Worm (Caenorhabditis elegans) whole organism, young adult: Measurements from ENCODE around the gene dnj-22.

Source experiments
- B0336.3 ChIP-seq: fragments of 200-800 bp; sonication (Bioruptor generic); IDR thresholded peaks from 2 replicates; pipeline ENCODE4 v1.3.6; 2022; ENCODE audit warnings: missing genetic modification characterization, missing compliant biosample characterization
- C06A6.2 ChIP-seq: fragments of 200-800 bp; sonication (Bioruptor generic); conservative IDR thresholded peaks from 2 replicates; pipeline ENCODE4 v1.3.6; 2022; ENCODE audit warnings: missing genetic modification characterization, missing compliant biosample characterization
- C17E4.6 ChIP-seq: fragments of 200-800 bp; sonication (Bioruptor generic); IDR thresholded peaks from 2 replicates; pipeline ENCODE4 v1.3.6; 2022; ENCODE audit warnings: missing genetic modification reagents, missing genetic modification characterization, missing compliant biosample characterization
- D2030.7 ChIP-seq: fragments of 200-800 bp; sonication (Bioruptor generic); IDR thresholded peaks from 2 replicates; pipeline ENCODE4 v1.3.6; 2022; ENCODE audit warnings: missing genetic modification reagents, missing genetic modification characterization, missing compliant biosample characterization
- F33H1.4 ChIP-seq: fragments of 200-800 bp; sonication (Bioruptor generic); IDR thresholded peaks from 2 replicates; pipeline ENCODE4 v1.3.6; 2022; ENCODE audit warnings: missing genetic modification reagents, missing genetic modification characterization, missing compliant biosample characterization
- F49E8.2 ChIP-seq: sonication (generic microtip); optimal IDR thresholded peaks from 3 replicates; lab custom pipeline; 2017; ENCODE audit warnings: missing genetic modification characterization, mild to moderate bottlenecking, missing compliant biosample characterization, antibody characterized with exemption, moderate library complexity; ENCODE audit not compliant: insufficient read depth
- K12H6.12 ChIP-seq: fragments of 200-800 bp; sonication (Bioruptor generic); optimal IDR thresholded peaks from 2 replicates; lab custom pipeline; 2018; ENCODE audit warnings: mild to moderate bottlenecking, missing genetic modification characterization, missing compliant biosample characterization
- Y53F4B.3 ChIP-seq: fragments of 200-800 bp; sonication (Bioruptor generic); IDR thresholded peaks from 2 replicates; pipeline ENCODE4 v1.3.6; 2022; ENCODE audit warnings: missing genetic modification reagents, missing genetic modification characterization, missing compliant biosample characterization
- Y53G8AR.9 ChIP-seq: fragments of 200-800 bp; sonication (Bioruptor generic); conservative IDR thresholded peaks from 2 replicates; pipeline ENCODE4 v1.3.6; 2022; ENCODE audit warnings: missing genetic modification reagents, missing genetic modification characterization, missing compliant biosample characterization
- Y79H2A.3 ChIP-seq: fragments of 200-800 bp; sonication (Bioruptor generic); conservative IDR thresholded peaks from 2 replicates; pipeline ENCODE4 v1.3.6; 2022; ENCODE audit warnings: missing genetic modification reagents, missing genetic modification characterization, missing compliant biosample characterization
- akir-1 ChIP-seq: fragments of 200-800 bp; sonication (Bioruptor generic); optimal IDR thresholded peaks from 2 replicates; lab custom pipeline; 2018; ENCODE audit warnings: mild to moderate bottlenecking, missing genetic modification characterization, moderate library complexity, missing compliant biosample characterization
- athp-1 ChIP-seq: sonication (generic microtip); optimal IDR thresholded peaks from 2 replicates; lab custom pipeline; 2017; ENCODE audit warnings: mild to moderate bottlenecking, missing genetic modification characterization, missing compliant biosample characterization
- attf-3 ChIP-seq: fragments of 200-800 bp; sonication (Bioruptor generic); conservative IDR thresholded peaks from 2 replicates; pipeline ENCODE4 v1.3.6; 2022; ENCODE audit warnings: missing genetic modification reagents, missing genetic modification characterization, missing compliant biosample characterization
- attf-5 ChIP-seq: fragments of 200-800 bp; sonication (Bioruptor generic); optimal IDR thresholded peaks from 2 replicates; lab custom pipeline; 2018; ENCODE audit warnings: mild to moderate bottlenecking, missing genetic modification characterization, missing compliant biosample characterization
- attf-6 ChIP-seq: fragments of 200-800 bp; sonication (Bioruptor generic); IDR thresholded peaks from 2 replicates; pipeline ENCODE4 v1.3.6; 2022; ENCODE audit warnings: missing genetic modification reagents, missing genetic modification characterization, missing compliant biosample characterization
- ceh-100 ChIP-seq: fragments of 200-800 bp; sonication (Bioruptor generic); IDR thresholded peaks from 2 replicates; pipeline ENCODE4 v1.3.6; 2022; ENCODE audit warnings: missing genetic modification reagents, missing genetic modification characterization, missing compliant biosample characterization
- ceh-58 ChIP-seq: fragments of 200-800 bp; sonication (Bioruptor generic); IDR thresholded peaks from 2 replicates; pipeline ENCODE4 v1.3.6; 2022; ENCODE audit warnings: missing genetic modification characterization, missing compliant biosample characterization
- dox-1 ChIP-seq: fragments of 200-800 bp; sonication (Bioruptor generic); IDR thresholded peaks from 2 replicates; pipeline ENCODE4 v1.3.6; 2022; ENCODE audit warnings: missing genetic modification reagents, missing genetic modification characterization, missing compliant biosample characterization
- ekl-4 ChIP-seq: fragments of 200-800 bp; sonication (Bioruptor generic); IDR thresholded peaks from 2 replicates; pipeline ENCODE4 v1.3.6; 2022; ENCODE audit warnings: missing genetic modification reagents, missing genetic modification characterization, missing compliant biosample characterization
- fkh-3 ChIP-seq: sonication (generic microtip); optimal IDR thresholded peaks from 2 replicates; lab custom pipeline; 2016; ENCODE audit warnings: mild to moderate bottlenecking, missing genetic modification characterization, missing compliant biosample characterization
- hlh-26 ChIP-seq: fragments of 200-800 bp; sonication (Bioruptor generic); conservative IDR thresholded peaks from 2 replicates; pipeline ENCODE4 v1.3.6; 2022; ENCODE audit warnings: missing genetic modification reagents, missing genetic modification characterization, missing compliant biosample characterization
- hmg-1.2 ChIP-seq: fragments of 200-800 bp; sonication (Bioruptor generic); IDR thresholded peaks from 2 replicates; pipeline ENCODE4 v1.3.6; 2022; ENCODE audit warnings: missing genetic modification reagents, missing genetic modification characterization, missing compliant biosample characterization
- hrde-1 ChIP-seq: sonication (generic microtip); optimal IDR thresholded peaks from 2 replicates; lab custom pipeline; 2016; ENCODE audit warnings: missing genetic modification characterization, mild to moderate bottlenecking, missing compliant biosample characterization, moderate library complexity, missing genotype, missing genetic modification reagents, borderline replicate concordance
- hsf-1 ChIP-seq: fragments of 200-800 bp; sonication (Bioruptor generic); IDR thresholded peaks from 2 replicates; pipeline ENCODE4 v1.3.6; 2022; ENCODE audit warnings: missing genetic modification reagents, missing genetic modification characterization, missing compliant biosample characterization
- lag-1 ChIP-seq: fragments of 200-800 bp; sonication (Bioruptor generic); IDR thresholded peaks from 2 replicates; pipeline ENCODE4 v1.3.6; 2022; ENCODE audit warnings: missing genetic modification reagents, missing genetic modification characterization, missing compliant biosample characterization
- lir-1 ChIP-seq: fragments of 200-800 bp; sonication (Bioruptor generic); conservative IDR thresholded peaks from 2 replicates; pipeline ENCODE4 v1.3.6; 2022; ENCODE audit warnings: missing genetic modification reagents, missing genetic modification characterization, missing compliant biosample characterization
- lsy-27 ChIP-seq: sonication (generic microtip); optimal IDR thresholded peaks from 2 replicates; lab custom pipeline; 2017; ENCODE audit warnings: missing genetic modification characterization, mild to moderate bottlenecking, missing compliant biosample characterization, antibody characterized with exemption, missing genotype, borderline replicate concordance; ENCODE audit not compliant: insufficient read depth
- madf-3 ChIP-seq: fragments of 200-800 bp; sonication (Bioruptor generic); IDR thresholded peaks from 2 replicates; pipeline ENCODE4 v1.3.6; 2022; ENCODE audit warnings: missing genetic modification reagents, missing genetic modification characterization, missing compliant biosample characterization
- madf-8 ChIP-seq: fragments of 200-800 bp; sonication (Bioruptor generic); conservative IDR thresholded peaks from 2 replicates; pipeline ENCODE4 v1.3.6; 2022; ENCODE audit warnings: missing genetic modification reagents, missing genetic modification characterization, missing compliant biosample characterization
- nhr-27 ChIP-seq: fragments of 200-800 bp; sonication (Bioruptor generic); optimal IDR thresholded peaks from 2 replicates; lab custom pipeline; 2018; ENCODE audit warnings: mild to moderate bottlenecking, missing genetic modification characterization, moderate library complexity, missing compliant biosample characterization
- nhr-80 ChIP-seq: sonication (generic microtip); optimal IDR thresholded peaks from 2 replicates; lab custom pipeline; 2016; ENCODE audit warnings: missing genetic modification characterization, missing compliant biosample characterization
- rcor-1 ChIP-seq: fragments of 200-800 bp; sonication (Bioruptor generic); IDR thresholded peaks from 2 replicates; pipeline ENCODE4 v1.3.6; 2022; ENCODE audit warnings: missing genetic modification reagents, missing genetic modification characterization, missing compliant biosample characterization
- sdz-38 ChIP-seq: sonication (generic microtip); optimal IDR thresholded peaks from 2 replicates; lab custom pipeline; 2016; ENCODE audit warnings: missing genotype, missing genetic modification characterization, missing compliant biosample characterization
- snpc-1.1 ChIP-seq: sonication (generic microtip); optimal IDR thresholded peaks from 2 replicates; lab custom pipeline; 2017; ENCODE audit warnings: missing genetic modification characterization, mild to moderate bottlenecking, missing compliant biosample characterization, antibody characterized with exemption, moderate library complexity, missing genotype, missing genetic modification reagents; ENCODE audit not compliant: insufficient read depth
- snpc-3.4 ChIP-seq: sonication (generic microtip); optimal IDR thresholded peaks from 2 replicates; lab custom pipeline; 2017; ENCODE audit warnings: missing genetic modification characterization, mild to moderate bottlenecking, missing compliant biosample characterization, antibody characterized with exemption, moderate library complexity, missing genotype, missing genetic modification reagents
- sptf-2 ChIP-seq: fragments of 200-800 bp; sonication (Bioruptor generic); optimal IDR thresholded peaks from 2 replicates; lab custom pipeline; 2018; ENCODE audit warnings: mild to moderate bottlenecking, missing genetic modification characterization, missing compliant biosample characterization
- tbp1 ChIP-seq: fragments of 200-800 bp; sonication (Bioruptor generic); optimal IDR thresholded peaks from 2 replicates; lab custom pipeline; 2018; ENCODE audit warnings: mild to moderate bottlenecking, missing genetic modification characterization, missing compliant biosample characterization
- tlf-1 ChIP-seq: fragments of 200-800 bp; sonication (Bioruptor generic); optimal IDR thresholded peaks from 2 replicates; lab custom pipeline; 2018; ENCODE audit warnings: mild to moderate bottlenecking, missing genetic modification characterization, missing compliant biosample characterization
- unc-130 ChIP-seq: sonication (generic microtip); optimal IDR thresholded peaks from 2 replicates; lab custom pipeline; 2016; ENCODE audit warnings: missing genetic modification reagents, missing genetic modification characterization, missing compliant biosample characterization
- xnd-1 ChIP-seq: sonication (generic microtip); optimal IDR thresholded peaks from 2 replicates; lab custom pipeline; 2016; ENCODE audit warnings: missing genotype, missing genetic modification reagents, missing genetic modification characterization, missing compliant biosample characterization
- zfh-2 ChIP-seq: fragments of 200-800 bp; sonication (Bioruptor generic); conservative IDR thresholded peaks from 2 replicates; pipeline ENCODE4 v1.3.6; 2022; ENCODE audit warnings: missing genetic modification reagents, missing genetic modification characterization, missing compliant biosample characterization
- zim-3 ChIP-seq: sonication (generic microtip); optimal IDR thresholded peaks from 2 replicates; lab custom pipeline; 2017; ENCODE audit warnings: mild to moderate bottlenecking, missing genetic modification characterization, moderate library complexity, missing compliant biosample characterization
- ztf-28 ChIP-seq: fragments of 200-800 bp; sonication (Bioruptor generic); IDR thresholded peaks from 2 replicates; pipeline ENCODE4 v1.3.6; 2022; ENCODE audit warnings: missing genetic modification reagents, missing genetic modification characterization, missing compliant biosample characterization
- ztf-3 ChIP-seq: fragments of 200-800 bp; sonication (Bioruptor generic); optimal IDR thresholded peaks from 2 replicates; lab custom pipeline; 2018; ENCODE audit warnings: mild to moderate bottlenecking, missing genetic modification characterization, missing compliant biosample characterization

The dnj-22 gene

DNA sequence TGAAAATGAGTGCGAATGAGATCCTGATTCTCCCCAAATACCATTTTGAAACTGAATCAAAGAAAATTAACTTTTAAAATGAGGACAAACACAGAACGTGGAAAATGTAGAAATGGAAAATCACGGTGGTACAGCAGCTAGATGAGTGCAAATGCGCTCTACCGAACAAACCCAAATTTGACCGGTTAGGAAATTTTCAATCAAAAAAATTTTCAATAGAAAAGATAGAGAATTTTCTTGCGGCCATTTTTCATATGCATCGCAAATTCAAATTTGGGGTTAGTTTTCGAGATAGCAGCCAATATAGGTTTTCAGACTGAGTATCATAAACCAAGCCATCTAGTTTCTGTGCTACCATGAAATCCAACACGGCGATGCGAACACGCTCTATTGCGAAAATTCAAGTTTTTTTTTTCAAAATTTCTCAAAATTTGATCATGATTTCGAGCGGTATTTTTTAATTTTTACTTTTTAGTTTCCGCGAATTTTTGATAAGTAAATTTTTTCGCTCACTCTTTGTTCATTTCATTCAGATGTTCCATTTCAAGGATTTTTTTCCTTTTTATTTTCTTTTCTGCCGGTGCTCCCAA lies 48.4 kb downstream of the dnj-22 start, which contains the start of gene vha-18 (continued):
- TF ChIP-seq nhr-27 (no peak), hsf-1 (peak; percentile 89), ztf-28 (GFP tag; lab: Robert Waterston, UW) (peak; percentile 85; the same call in 1 of the 2 replicates), B0336.3 (peak; percentile 84), tbp1 (GFP tag; lab: Kevin White, UChicago) (peak; percentile 63), hrde-1 (peak; percentile 49), Y53F4B.3 (GFP tag; lab: Robert Waterston, UW) (peak; percentile 39; the same call in 1 of the 2 replicates), madf-8 (GFP tag; lab: Robert Waterston, UW) (peak; percentile 94), ceh-100 (peak; percentile 75), Y79H2A.3 (peak; percentile 76; the same call in 1 of the 2 replicates), snpc-3.4 (tag; lab: Kevin White, UChicago) (peak; percentile 86), Y53G8AR.9 (GFP tag; lab: Robert Waterston, UW) (0 out of 2 replicates have a peak, but pooled peaks have one; percentile 60), lsy-27 (tag; lab: Kevin White, UChicago) (no peak), K12H6.12 (tag; lab: Kevin White, UChicago) (no peak), D2030.7 (peak; percentile 97), athp-1 (peak; percentile 3), F49E8.2 (peak; percentile 74), dox-1 (peak; percentile 92), zim-3 (tag; lab: Kevin White, UChicago) (no peak), ceh-58 (GFP tag; lab: Robert Waterston, UW) (no peak), attf-6 (GFP tag; lab: Robert Waterston, UW) (peak; percentile 71), nhr-80 (tag; lab: Kevin White, UChicago) (no peak), ztf-3 (no peak), snpc-1.1 (peak; percentile 55), unc-130 (GFP tag; lab: Kevin White, UChicago) (peak; percentile 91), zfh-2 (GFP tag; lab: Robert Waterston, UW) (no peak), C06A6.2 (GFP tag; lab: Robert Waterston, UW) (no peak), sptf-2 (GFP tag; lab: Kevin White, UChicago) (no peak), ekl-4 (GFP tag; lab: Robert Waterston, UW) (peak; percentile 84), attf-3 (GFP tag; lab: Robert Waterston, UW) (peak; percentile 79), akir-1 (GFP tag; lab: Kevin White, UChicago) (no peak), F33H1.4 (peak; percentile 86), hmg-1.2 (peak; percentile 95), xnd-1 (tag; lab: Kevin White, UChicago) (peak; percentile 87), hlh-26 (GFP tag; lab: Robert Waterston, UW) (no peak), lir-1 (peak; percentile 58; the same call in 1 of the 2 replicates), C17E4.6 (GFP tag; lab: Robert Waterston, UW) (peak; percentile 80; the same call in 1 of the 2 replicates), fkh-3 (no peak), madf-3 (GFP tag; lab: Robert Waterston, UW) (peak; percentile 89), attf-5 (GFP tag; lab: Kevin White, UChicago) (no peak), rcor-1 (GFP tag; lab: Robert Waterston, UW) (peak; percentile 91), sdz-38 (tag; lab: Kevin White, UChicago) (no peak), tlf-1 (peak; percentile 90), lag-1 (GFP tag; lab: Robert Waterston, UW) (no peak)
